Fruit fly (Drosophila melanogaster) whole organism, embryonic: ENCODE data around the gene CG5762.
A peak's percentile ranks its signal among the peaks of the same experiment; 100 is the strongest.

Experiments
- Atf6 ChIP-seq: fragments of 200-800 bp; sonication (Bioruptor generic); IDR thresholded peaks from 2 replicates; pipeline ENCODE4 v1.3.6; 2022; ENCODE audit warnings: missing biosample characterization, missing genetic modification characterization
- CG11560 ChIP-seq: fragments of 200-800 bp; sonication (Bioruptor generic); IDR thresholded peaks from 3 replicates; pipeline ENCODE4 v1.3.6; 2022; ENCODE audit warnings: missing biosample characterization, missing genetic modification characterization
- CG11696 ChIP-seq: fragments of 200-800 bp; sonication (Bioruptor generic); IDR thresholded peaks from 2 replicates; pipeline ENCODE4 v1.3.6; 2022; ENCODE audit warnings: missing biosample characterization, missing genetic modification characterization
- CG12104 ChIP-seq: fragments of 200-800 bp; sonication (Bioruptor generic); optimal IDR thresholded peaks from 3 replicates; lab custom pipeline; 2016; ENCODE audit warnings: missing biosample characterization, missing genetic modification characterization
- CG13424 ChIP-seq: fragments of 200-800 bp; sonication (Bioruptor generic); optimal IDR thresholded peaks from 2 replicates; lab custom pipeline; 2019; ENCODE audit warnings: missing biosample characterization, mild to moderate bottlenecking, missing genetic modification characterization, moderate library complexity
- CG15073 ChIP-seq: fragments of 200-800 bp; sonication (Bioruptor generic); optimal IDR thresholded peaks from 2 replicates; lab custom pipeline; 2016; ENCODE audit warnings: missing biosample characterization, missing genetic modification characterization
- CG2678 ChIP-seq: fragments of 200-800 bp; sonication (Bioruptor generic); optimal IDR thresholded peaks from 3 replicates; lab custom pipeline; 2019; ENCODE audit warnings: missing biosample characterization, mild to moderate bottlenecking, missing genetic modification characterization, moderate library complexity
- CG2875 ChIP-seq: fragments of 200-800 bp; sonication (Bioruptor generic); optimal IDR thresholded peaks from 2 replicates; lab custom pipeline; 2017; ENCODE audit warnings: missing biosample characterization, mild to moderate bottlenecking, missing genetic modification characterization, missing genetic modification reagents
- CG31365 ChIP-seq: fragments of 200-800 bp; sonication (Bioruptor generic); optimal IDR thresholded peaks from 2 replicates; lab custom pipeline; 2018; ENCODE audit warnings: missing biosample characterization, mild to moderate bottlenecking, missing genetic modification characterization
- CG32767 ChIP-seq: fragments of 200-800 bp; sonication (Bioruptor generic); IDR thresholded peaks from 2 replicates; pipeline ENCODE4 v1.3.6; 2022; ENCODE audit warnings: missing biosample characterization, missing genetic modification characterization
- CG33213 ChIP-seq: fragments of 200-800 bp; sonication (Bioruptor generic); optimal IDR thresholded peaks from 3 replicates; lab custom pipeline; 2016; ENCODE audit warnings: missing biosample characterization, missing genetic modification characterization
- CG33557 ChIP-seq: fragments of 200-800 bp; sonication (Bioruptor generic); optimal IDR thresholded peaks from 2 replicates; lab custom pipeline; 2019; ENCODE audit warnings: missing biosample characterization, mild to moderate bottlenecking, missing genetic modification characterization, moderate library complexity
- CG3726 ChIP-seq: fragments of 200-800 bp; sonication (Bioruptor generic); IDR thresholded peaks from 3 replicates; pipeline ENCODE4, ENCODE4 v1.3.6; 2022; ENCODE audit warnings: missing biosample characterization, missing genetic modification characterization
- CG3838 ChIP-seq: fragments of 200-800 bp; sonication (Bioruptor generic); optimal IDR thresholded peaks from 3 replicates; lab custom pipeline; 2016; ENCODE audit warnings: missing biosample characterization, missing genetic modification characterization
- CG4404 ChIP-seq: fragments of 200-800 bp; sonication (Bioruptor generic); IDR thresholded peaks from 2 replicates; pipeline ENCODE4 v1.3.6; 2022; ENCODE audit warnings: missing biosample characterization, missing genetic modification characterization
- CG4424 ChIP-seq: fragments of 200-800 bp; sonication (Bioruptor generic); optimal IDR thresholded peaks from 3 replicates; lab custom pipeline; 2016; ENCODE audit warnings: missing biosample characterization, missing genetic modification characterization
- CG4820 ChIP-seq: fragments of 200-800 bp; sonication (Bioruptor generic); optimal IDR thresholded peaks from 3 replicates; lab custom pipeline; 2016; ENCODE audit warnings: missing biosample characterization, missing genetic modification characterization
- CG5245 ChIP-seq: fragments of 200-800 bp; sonication (Bioruptor generic); optimal IDR thresholded peaks from 3 replicates; lab custom pipeline; 2016; ENCODE audit warnings: missing biosample characterization, missing genetic modification characterization
- CG7839 ChIP-seq: fragments of 200-800 bp; sonication (Bioruptor generic); optimal IDR thresholded peaks from 3 replicates; lab custom pipeline; 2018; ENCODE audit warnings: missing biosample characterization, mild to moderate bottlenecking, missing genetic modification characterization, moderate library complexity
- CG9437 ChIP-seq: fragments of 200-800 bp; sonication (Bioruptor generic); optimal IDR thresholded peaks from 2 replicates; lab custom pipeline; 2018; ENCODE audit warnings: missing biosample characterization, mild to moderate bottlenecking, missing genetic modification characterization
- CTCF ChIP-seq: fragments of 200-800 bp; sonication (Bioruptor generic); optimal IDR thresholded peaks from 2 replicates; lab custom pipeline; 2017; ENCODE audit warnings: missing biosample characterization, mild to moderate bottlenecking, missing genetic modification characterization, moderate library complexity
- Dad ChIP-seq: fragments of 200-800 bp; sonication (Bioruptor generic); optimal IDR thresholded peaks from 3 replicates; lab custom pipeline; 2016; ENCODE audit warnings: missing biosample characterization, missing genetic modification characterization
- Ets65A ChIP-seq: fragments of 200-800 bp; sonication (Bioruptor generic); peaks from one replicate; lab custom pipeline; 2016; ENCODE audit warnings: missing biosample characterization, missing genetic modification characterization
- HHEX ChIP-seq: fragments of 200-800 bp; sonication (Bioruptor generic); optimal IDR thresholded peaks from 3 replicates; lab custom pipeline; 2017; ENCODE audit warnings: missing biosample characterization, mild to moderate bottlenecking, missing genetic modification characterization, missing genetic modification reagents
- Hmx ChIP-seq: fragments of 200-800 bp; sonication (Bioruptor generic); optimal IDR thresholded peaks from 2 replicates; lab custom pipeline; 2016; ENCODE audit warnings: missing biosample characterization, missing genetic modification characterization
- MBD-R2 ChIP-seq: fragments of 200-800 bp; sonication (Bioruptor generic); IDR thresholded peaks from 2 replicates; pipeline ENCODE4 v1.3.6; 2022; ENCODE audit warnings: missing biosample characterization, missing genetic modification characterization
- Nf-YA ChIP-seq: fragments of 200-800 bp; sonication (Bioruptor generic); IDR thresholded peaks from 2 replicates; pipeline ENCODE4 v1.3.6; 2022; ENCODE audit warnings: missing biosample characterization, missing genetic modification characterization
- PHDP ChIP-seq: fragments of 200-800 bp; sonication (Bioruptor generic); optimal IDR thresholded peaks from 3 replicates; lab custom pipeline; 2018; ENCODE audit warnings: missing biosample characterization, mild to moderate bottlenecking, missing genetic modification characterization, moderate library complexity
- Spps ChIP-seq: fragments of 200-800 bp; sonication (Bioruptor generic); optimal IDR thresholded peaks from 2 replicates; lab custom pipeline; 2018; ENCODE audit warnings: missing biosample characterization, mild to moderate bottlenecking, missing genetic modification characterization
- Stat92E ChIP-seq, 3 experiments: fragments of >200 bp in 2 of 3; fragments of 200-800 bp in 1 of 3; sonication (Bioruptor generic) in 1 of 3; optimal IDR thresholded peaks; 2 replicates each; lab custom pipeline; 2017 to 2019; ENCODE audit warnings: missing biosample characterization in 3 of 3, missing genetic modification characterization in 3 of 3, mild to moderate bottlenecking in 1 of 3, moderate library complexity in 1 of 3
- Usf ChIP-seq: fragments of 200-800 bp; sonication (Bioruptor generic); optimal IDR thresholded peaks from 2 replicates; lab custom pipeline; 2017; ENCODE audit warnings: missing genotype, missing biosample characterization, missing genetic modification characterization
- YL-1 ChIP-seq: fragments of 200-800 bp; sonication (Bioruptor generic); optimal IDR thresholded peaks from 3 replicates; lab custom pipeline; 2017; ENCODE audit warnings: missing biosample characterization, mild to moderate bottlenecking, missing genetic modification characterization
- az2 ChIP-seq: fragments of 200-800 bp; sonication (Bioruptor generic); optimal IDR thresholded peaks from 3 replicates; lab custom pipeline; 2016; ENCODE audit warnings: missing biosample characterization, missing genetic modification characterization
- bowl ChIP-seq: fragments of 200-800 bp; sonication (Bioruptor generic); IDR thresholded peaks from 2 replicates; pipeline ENCODE4 v1.3.6; 2022; ENCODE audit warnings: missing biosample characterization, missing genetic modification characterization
- dan ChIP-seq: fragments of 200-800 bp; sonication (Bioruptor generic); IDR thresholded peaks from 2 replicates; pipeline ENCODE4 v1.3.6; 2022; ENCODE audit warnings: missing biosample characterization, missing genetic modification characterization
- emc ChIP-seq: fragments of 200-800 bp; sonication (Bioruptor generic); optimal IDR thresholded peaks from 2 replicates; lab custom pipeline; 2016; ENCODE audit warnings: missing biosample characterization, missing genetic modification characterization
- eyg ChIP-seq: fragments of 200-800 bp; sonication (Bioruptor generic); optimal IDR thresholded peaks from 3 replicates; lab custom pipeline; 2016; ENCODE audit warnings: missing biosample characterization, missing genetic modification characterization
- fd64A ChIP-seq: fragments of 200-800 bp; sonication (Bioruptor generic); optimal IDR thresholded peaks from 3 replicates; lab custom pipeline; 2018; ENCODE audit warnings: missing biosample characterization, mild to moderate bottlenecking, missing genetic modification characterization
- gfzf ChIP-seq: fragments of 200-800 bp; sonication (Bioruptor generic); optimal IDR thresholded peaks from 2 replicates; lab custom pipeline; 2016; ENCODE audit warnings: missing biosample characterization, mild to moderate bottlenecking, missing genetic modification characterization, moderate library complexity
- knrl ChIP-seq: fragments of 200-800 bp; sonication (Bioruptor generic); IDR thresholded peaks from 3 replicates; pipeline ENCODE4 v1.3.6; 2022; ENCODE audit warnings: missing biosample characterization, missing genetic modification characterization; ENCODE audit not compliant: partially characterized antibody
- lov ChIP-seq, 2 experiments: fragments of 200-800 bp in 1 of 2; fragments of >200 bp in 1 of 2; sonication (Bioruptor generic) in 1 of 2; IDR thresholded peaks in 1 of 2; optimal IDR thresholded peaks in 1 of 2; 2 replicates in 1 of 2; 3 replicates in 1 of 2; pipeline versions ENCODE4 v1.3.6 to Lab custom; 2017 to 2022; ENCODE audit warnings: missing biosample characterization in 1 of 2, missing genetic modification characterization in 1 of 2
- odd ChIP-seq: fragments of 200-800 bp; sonication (Bioruptor generic); optimal IDR thresholded peaks from 2 replicates; lab custom pipeline; 2017; ENCODE audit warnings: missing biosample characterization, mild to moderate bottlenecking, missing genetic modification characterization
- so ChIP-seq: fragments of 200-800 bp; sonication (Bioruptor generic); IDR thresholded peaks from 3 replicates; pipeline ENCODE4 v1.3.6; 2022; ENCODE audit warnings: missing biosample characterization, missing genetic modification characterization
- ssp ChIP-seq: fragments of 200-800 bp; sonication (Bioruptor generic); IDR thresholded peaks from 2 replicates; pipeline ENCODE4 v1.3.6; 2022; ENCODE audit warnings: missing biosample characterization, missing genetic modification characterization
- wor ChIP-seq: fragments of 200-800 bp; sonication (Bioruptor generic); IDR thresholded peaks from 2 replicates; pipeline ENCODE4 v1.3.6; 2022; ENCODE audit warnings: missing biosample characterization, missing genetic modification characterization

Gene CG5762

DNA sequence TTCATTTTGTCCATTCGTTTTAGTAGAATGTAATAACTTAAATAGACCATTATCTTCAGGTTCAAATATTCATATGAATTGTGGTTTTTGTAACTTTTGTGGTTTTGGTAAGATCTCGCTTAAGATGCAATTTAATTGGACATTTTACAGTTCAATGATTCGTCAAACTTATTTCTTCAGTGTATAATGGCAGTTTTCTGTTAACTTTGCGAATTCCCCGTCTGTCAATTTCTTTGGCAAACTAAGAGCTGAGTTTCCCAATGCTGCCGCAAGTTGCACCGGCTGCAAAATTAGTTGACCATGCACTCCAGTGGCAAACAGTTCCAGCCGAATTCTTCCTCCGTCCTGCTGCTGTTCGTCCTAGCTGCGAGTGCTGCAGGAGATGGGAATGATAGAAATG is 15.1 kb upstream of the CG5762 start, which contains the start of gene CG33342:
Gene CG33342, plus strand, starts transcription at position 301 of the 400 bp plus-strand sequence.
- TF ChIP-seq CG13424 (no peak), Ets65A (peak; percentile 10)

DNA sequence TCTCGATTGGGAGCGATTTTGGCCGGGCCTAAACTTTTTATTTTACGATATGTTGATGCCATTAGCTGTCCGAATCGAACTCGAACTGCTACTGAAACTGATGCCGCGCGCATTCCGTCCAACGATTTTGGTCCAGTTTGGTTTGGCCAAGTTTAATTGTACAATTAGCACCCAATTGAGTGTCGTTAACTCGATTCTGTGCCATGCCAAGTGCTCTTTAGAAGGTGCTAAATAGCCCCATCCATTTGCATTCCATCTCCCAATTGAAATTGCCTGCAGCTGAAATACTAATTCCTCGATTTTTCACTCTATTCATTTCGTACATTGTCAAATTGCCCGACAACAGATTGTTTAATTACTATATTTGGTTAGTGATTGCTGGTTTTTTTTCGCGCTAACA is 14.1 kb upstream of the CG5762 start, which contains the start of gene CG17781:
Gene CG17781, minus strand, starts transcription at position 101 of the 400 bp plus-strand sequence.
- TF ChIP-seq Stat92E (GFP tag; optimal IDR thresholded peaks at IDR 0.05; lab: Kevin White, UChicago) (no peak), CG15073 (GFP tag; lab: Kevin White, UChicago) (no peak), HHEX (no peak), Usf (GFP tag; lab: Kevin White, UChicago) (no peak), CG33557 (GFP tag; lab: Kevin White, UChicago) (no peak), Spps (tag; lab: Kevin White, UChicago) (no peak), lov (optimal IDR thresholded peaks at IDR 0.05; lab: Kevin White, UChicago) (no peak), lov (GFP tag; IDR thresholded peaks at IDR 0.05; lab: Robert Waterston, UW) (no peak), odd (GFP tag; lab: Kevin White, UChicago) (no peak), CG3726 (no peak), PHDP (tag; lab: Kevin White, UChicago) (no peak), Dad (GFP tag; lab: Kevin White, UChicago) (no peak), CG4404 (GFP tag; lab: Robert Waterston, UW) (no peak), ssp (GFP tag; lab: Robert Waterston, UW) (no peak), knrl (GFP tag; lab: Robert Waterston, UW) (no peak), CG32767 (no peak), bowl (GFP tag; lab: Robert Waterston, UW) (no peak)

DNA sequence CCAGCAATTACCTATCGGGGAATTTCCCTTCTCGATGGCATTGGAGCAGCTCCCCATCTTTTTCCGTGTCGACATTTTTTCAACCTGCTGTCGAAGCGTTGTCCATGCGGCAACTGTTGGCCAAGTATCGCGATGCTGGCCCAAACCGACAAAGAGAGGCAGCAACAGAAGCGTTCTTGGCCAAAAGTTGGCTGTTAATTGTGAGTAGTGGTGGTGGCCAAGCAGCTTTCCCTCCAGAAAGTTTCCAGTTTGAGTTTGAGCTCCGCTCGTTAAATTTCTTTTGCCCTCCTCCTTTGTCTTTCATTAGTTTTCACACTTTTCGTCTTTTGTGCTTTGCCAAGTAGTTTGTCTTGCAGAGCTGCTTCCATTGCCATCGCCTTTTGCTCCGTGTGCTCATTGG is 11.2 kb upstream of the CG5762 start, which contains the start of gene CG17782:
Gene CG17782, minus strand, starts transcription at position 101 of the 400 bp plus-strand sequence.
- TF ChIP-seq CG11560 (no peak), CG12104 (GFP tag; lab: Kevin White, UChicago) (no peak), CG2678 (tag; lab: Kevin White, UChicago) (no peak), CG9437 (GFP tag; lab: Kevin White, UChicago) (no peak), fd64A (GFP tag; lab: Kevin White, UChicago) (no peak)

DNA sequence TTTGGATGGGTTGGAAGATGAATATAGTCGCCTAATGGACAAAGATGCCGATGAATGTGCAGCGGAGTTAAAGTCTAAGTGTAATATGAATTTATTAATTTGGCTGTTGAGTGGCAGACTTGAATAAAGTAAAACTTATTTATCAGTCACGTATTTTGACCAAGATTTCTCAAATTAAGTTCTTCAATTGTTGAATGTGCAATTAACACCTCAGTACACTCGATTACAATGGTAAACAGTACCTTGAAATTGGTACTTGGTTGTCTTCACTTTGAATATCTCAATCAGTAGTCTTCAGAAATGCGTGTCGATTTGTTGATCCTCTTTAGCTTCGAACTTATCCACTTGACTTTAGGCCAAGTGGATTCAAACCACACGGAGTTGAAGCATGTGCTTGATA is 7.8 kb upstream of the CG5762 start, which contains the start of gene CG13614:
Gene CG13614, plus strand, starts transcription at position 301 of the 400 bp plus-strand sequence.
- TF ChIP-seq az2 (no peak), CG11696 (GFP tag; lab: Robert Waterston, UW) (no peak), CG4424 (GFP tag; lab: Kevin White, UChicago) (no peak), CG5245 (GFP tag; lab: Kevin White, UChicago) (no peak), so (no peak), eyg (GFP tag; lab: Kevin White, UChicago) (no peak), wor (GFP tag; lab: Robert Waterston, UW) (no peak), gfzf (GFP tag; lab: Kevin White, UChicago) (no peak)

DNA sequence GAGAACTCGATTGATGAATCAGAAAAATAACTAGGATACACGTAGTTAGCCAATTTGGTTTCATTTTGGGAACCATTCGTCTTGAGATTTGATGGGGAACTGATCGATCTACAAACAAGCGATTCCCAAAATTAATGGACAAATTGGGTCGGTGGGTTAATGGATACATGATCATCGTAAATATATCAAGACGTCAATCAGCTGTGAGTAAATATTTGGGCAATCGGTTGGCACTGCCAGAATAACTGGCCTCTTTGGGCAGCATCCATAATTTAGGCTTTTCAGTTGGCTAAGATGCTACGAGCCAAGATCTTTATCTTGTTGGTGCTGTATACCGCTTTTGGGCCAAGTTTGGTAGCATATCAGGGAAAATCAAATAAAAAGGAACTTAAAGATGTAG is 6.6 kb upstream of the CG5762 start, which contains the start of the genes CG42812 and CG33341:
Gene CG42812, minus strand, starts transcription at position 101 of the 400 bp plus-strand sequence.
Gene CG33341, plus strand, starts transcription at position 295 of the 400 bp plus-strand sequence.
- TF ChIP-seq CG7839 (tag; lab: Kevin White, UChicago) = no peak
- TF ChIP-seq CG33213 (GFP tag; lab: Kevin White, UChicago) = no peak
- TF ChIP-seq Hmx (GFP tag; lab: Kevin White, UChicago) = no peak
- TF ChIP-seq dan (GFP tag; lab: Robert Waterston, UW) = no peak
- no peak for TF ChIP-seq CG3838 (GFP tag; lab: Kevin White, UChicago)
- TF ChIP-seq MBD-R2 (GFP tag; lab: Robert Waterston, UW) = no peak
- TF ChIP-seq CG2875 = no peak
- no peak for TF ChIP-seq az2
- TF ChIP-seq CG31365 (tag; lab: Kevin White, UChicago) = no peak
- no peak for TF ChIP-seq CG4820 (GFP tag; lab: Kevin White, UChicago)
- no peak for TF ChIP-seq YL-1 (GFP tag; lab: Kevin White, UChicago)
- TF ChIP-seq Atf6 (GFP tag; lab: Robert Waterston, UW) = no peak
- no peak for TF ChIP-seq CTCF (GFP tag; lab: Kevin White, UChicago)
- no peak for TF ChIP-seq emc (GFP tag; lab: Kevin White, UChicago)
- no peak for TF ChIP-seq Nf-YA (GFP tag; lab: Robert Waterston, UW)
